Fruit fly (Drosophila melanogaster) whole organism, embryonic: ENCODE results near the gene rt.
A peak's percentile ranks its signal among the peaks of the same experiment; 100 is the strongest.

Experiments used
- ATbp ChIP-seq: fragments of 200-800 bp; sonication (Bioruptor generic); optimal IDR thresholded peaks from 2 replicates; lab custom pipeline; 2017; ENCODE audit warnings: missing biosample characterization, mild to moderate bottlenecking, missing genetic modification characterization, missing genetic modification reagents
- Atf6 ChIP-seq: fragments of 200-800 bp; sonication (Bioruptor generic); IDR thresholded peaks from 2 replicates; pipeline ENCODE4 v1.3.6; 2022; ENCODE audit warnings: missing biosample characterization, missing genetic modification characterization
- Bdp1 ChIP-seq: fragments of 200-800 bp; sonication (Bioruptor generic); optimal IDR thresholded peaks from 3 replicates; lab custom pipeline; 2016; ENCODE audit warnings: missing biosample characterization, missing genetic modification characterization
- Blimp-1 ChIP-seq: fragments of 200-800 bp; sonication (Bioruptor generic); optimal IDR thresholded peaks from 3 replicates; lab custom pipeline; 2018; ENCODE audit warnings: missing biosample characterization, missing genetic modification characterization, mild to moderate bottlenecking, moderate library complexity, missing genetic modification reagents
- CG10979 ChIP-seq: fragments of 200-800 bp; sonication (Bioruptor generic); optimal IDR thresholded peaks from 2 replicates; lab custom pipeline; 2018; ENCODE audit warnings: missing biosample characterization, mild to moderate bottlenecking, missing genetic modification characterization, moderate library complexity
- CG11398 ChIP-seq: fragments of 200-800 bp; sonication (Bioruptor generic); optimal IDR thresholded peaks from 2 replicates; lab custom pipeline; 2016; ENCODE audit warnings: missing biosample characterization, missing genetic modification characterization
- CG11504 ChIP-seq: fragments of 200-800 bp; sonication (Bioruptor generic); optimal IDR thresholded peaks from 3 replicates; lab custom pipeline; 2019; ENCODE audit warnings: missing biosample characterization, mild to moderate bottlenecking, missing genetic modification characterization, moderate library complexity
- CG11560 ChIP-seq: fragments of 200-800 bp; sonication (Bioruptor generic); IDR thresholded peaks from 3 replicates; pipeline ENCODE4 v1.3.6; 2022; ENCODE audit warnings: missing biosample characterization, missing genetic modification characterization
- CG12155 ChIP-seq: fragments of 200-800 bp; sonication (Bioruptor generic); optimal IDR thresholded peaks from 3 replicates; lab custom pipeline; 2016; ENCODE audit warnings: missing biosample characterization, missing genetic modification characterization
- CG14014 ChIP-seq: fragments of 200-800 bp; sonication (Bioruptor generic); IDR thresholded peaks from 2 replicates; pipeline ENCODE4 v1.3.6; 2022; ENCODE audit warnings: missing biosample characterization, missing genetic modification characterization
- CG17568 ChIP-seq: fragments of 200-800 bp; sonication (Bioruptor generic); optimal IDR thresholded peaks from 2 replicates; lab custom pipeline; 2018; ENCODE audit warnings: missing biosample characterization, mild to moderate bottlenecking, missing genetic modification characterization, moderate library complexity
- CG17912 ChIP-seq: fragments of 200-800 bp; sonication (Bioruptor generic); optimal IDR thresholded peaks from 2 replicates; lab custom pipeline; 2018; ENCODE audit warnings: missing biosample characterization, mild to moderate bottlenecking, missing genetic modification characterization
- CG18476 ChIP-seq: fragments of 200-800 bp; sonication (Bioruptor generic); optimal IDR thresholded peaks from 2 replicates; lab custom pipeline; 2016; ENCODE audit warnings: missing biosample characterization, mild to moderate bottlenecking, missing genetic modification characterization
- CG31441 ChIP-seq: fragments of 200-800 bp; sonication (Bioruptor generic); IDR thresholded peaks from 2 replicates; pipeline ENCODE4 v1.3.6; 2022; ENCODE audit warnings: missing biosample characterization, missing genetic modification characterization
- CG32767 ChIP-seq: fragments of 200-800 bp; sonication (Bioruptor generic); IDR thresholded peaks from 2 replicates; pipeline ENCODE4 v1.3.6; 2022; ENCODE audit warnings: missing biosample characterization, missing genetic modification characterization
- CG34224 ChIP-seq: fragments of 200-800 bp; sonication (Bioruptor generic); IDR thresholded peaks from 3 replicates; pipeline ENCODE4 v1.3.6; 2022; ENCODE audit warnings: missing biosample characterization, missing genetic modification characterization; ENCODE audit not compliant: partially characterized antibody
- CG34376 ChIP-seq: fragments of 200-800 bp; sonication (Bioruptor generic); optimal IDR thresholded peaks from 2 replicates; lab custom pipeline; 2018; ENCODE audit warnings: missing biosample characterization, mild to moderate bottlenecking, missing genetic modification characterization
- CG6175 ChIP-seq: fragments of 200-800 bp; sonication (Bioruptor generic); IDR thresholded peaks from 3 replicates; pipeline ENCODE4 v1.3.6; 2022; ENCODE audit warnings: missing biosample characterization, missing genetic modification characterization
- CG7963 ChIP-seq: fragments of 200-800 bp; sonication (Bioruptor generic); IDR thresholded peaks from 3 replicates; pipeline ENCODE4 v1.3.6; 2022; ENCODE audit warnings: missing biosample characterization, missing genetic modification characterization; ENCODE audit not compliant: partially characterized antibody
- CG8290 ChIP-seq, 3 experiments: fragments of 200-800 bp; sonication (Bioruptor generic); optimal IDR thresholded peaks; 2 replicates each; lab custom pipeline; 2016 to 2019; ENCODE audit warnings: missing biosample characterization in 3 of 3, missing genetic modification characterization in 3 of 3, mild to moderate bottlenecking in 2 of 3, moderate library complexity in 1 of 3
- D19A ChIP-seq: fragments of 200-800 bp; optimal IDR thresholded peaks from 3 replicates; lab custom pipeline; 2019; ENCODE audit warnings: missing biosample characterization, mild to moderate bottlenecking, missing genetic modification characterization, moderate library complexity
- Dek ChIP-seq: fragments of 200-800 bp; sonication (Bioruptor generic); optimal IDR thresholded peaks from 3 replicates; lab custom pipeline; 2019; ENCODE audit warnings: missing biosample characterization, mild to moderate bottlenecking, missing genetic modification characterization, moderate library complexity
- Dp ChIP-seq: fragments of 200-800 bp; sonication (Bioruptor generic); optimal IDR thresholded peaks from 2 replicates; lab custom pipeline; 2018; ENCODE audit warnings: missing biosample characterization, mild to moderate bottlenecking, missing genetic modification characterization, moderate library complexity
- E2f1 ChIP-seq: fragments of 200-800 bp; sonication (Bioruptor generic); IDR thresholded peaks from 2 replicates; pipeline ENCODE4 v1.3.6; 2022; ENCODE audit warnings: missing biosample characterization, missing genetic modification characterization
- E2f2 ChIP-seq: fragments of 200-800 bp; sonication (Bioruptor generic); IDR thresholded peaks from 2 replicates; pipeline ENCODE4 v1.3.6; 2022; ENCODE audit warnings: missing biosample characterization, missing genetic modification characterization
- Fer3 ChIP-seq: fragments of 200-800 bp; sonication (Bioruptor generic); optimal IDR thresholded peaks from 2 replicates; lab custom pipeline; 2018; ENCODE audit warnings: missing biosample characterization, mild to moderate bottlenecking, missing genetic modification characterization, moderate library complexity
- Gsc ChIP-seq: fragments of 200-800 bp; sonication (Bioruptor generic); IDR thresholded peaks from 2 replicates; pipeline ENCODE4 v1.3.6; 2022; ENCODE audit warnings: missing biosample characterization, missing genetic modification characterization
- Hr3 ChIP-seq: fragments of 200-800 bp; sonication (Bioruptor generic); optimal IDR thresholded peaks from 3 replicates; lab custom pipeline; 2016; ENCODE audit warnings: missing biosample characterization, missing genetic modification characterization
- Hr78 ChIP-seq, 2 experiments: fragments of 200-800 bp in 1 of 2; fragments of >200 bp in 1 of 2; sonication (Bioruptor generic) in 1 of 2; optimal IDR thresholded peaks; 2 replicates each; lab custom pipeline; 2017 to 2019; ENCODE audit warnings: missing biosample characterization in 2 of 2, missing genetic modification characterization in 2 of 2, mild to moderate bottlenecking in 1 of 2, moderate library complexity in 1 of 2
- Jarid2 ChIP-seq: fragments of 200-800 bp; sonication (Bioruptor generic); optimal IDR thresholded peaks from 3 replicates; lab custom pipeline; 2017; ENCODE audit warnings: mild to moderate bottlenecking, missing biosample characterization, missing genetic modification reagents, missing genetic modification characterization
- MTF-1 ChIP-seq: fragments of 200-800 bp; sonication (Bioruptor generic); optimal IDR thresholded peaks from 2 replicates; lab custom pipeline; 2018; ENCODE audit warnings: missing biosample characterization, mild to moderate bottlenecking, missing genetic modification characterization, borderline replicate concordance
- Max ChIP-seq: fragments of 200-800 bp; sonication (Bioruptor generic); optimal IDR thresholded peaks from 2 replicates; lab custom pipeline; 2016; ENCODE audit warnings: missing biosample characterization, mild to moderate bottlenecking, missing genetic modification characterization
- ara ChIP-seq: fragments of 200-800 bp; sonication (Bioruptor generic); IDR thresholded peaks from 2 replicates; pipeline ENCODE4 v1.3.6; 2022; ENCODE audit warnings: missing biosample characterization, missing genetic modification characterization
- ase ChIP-seq: fragments of 200-800 bp; sonication (Bioruptor generic); IDR thresholded peaks from 3 replicates; pipeline ENCODE4 v1.3.6; 2022; ENCODE audit warnings: missing biosample characterization, missing genetic modification characterization
- bab2 ChIP-seq: fragments of 200-800 bp; sonication (Bioruptor generic); optimal IDR thresholded peaks from 2 replicates; lab custom pipeline; 2016; ENCODE audit warnings: missing biosample characterization, missing genetic modification characterization
- bbx ChIP-seq: fragments of 200-800 bp; sonication (Bioruptor generic); IDR thresholded peaks from 2 replicates; pipeline ENCODE4 v1.3.6; 2022; ENCODE audit warnings: missing biosample characterization, missing genetic modification characterization; ENCODE audit not compliant: partially characterized antibody
- da ChIP-seq: fragments of 200-800 bp; sonication (Bioruptor generic); optimal IDR thresholded peaks from 2 replicates; lab custom pipeline; 2016; ENCODE audit warnings: missing biosample characterization, missing genetic modification characterization
- fd3F ChIP-seq: fragments of 200-800 bp; sonication (Bioruptor generic); optimal IDR thresholded peaks from 2 replicates; lab custom pipeline; 2018; ENCODE audit warnings: missing biosample characterization, mild to moderate bottlenecking, missing genetic modification characterization, moderate library complexity
- gem ChIP-seq: fragments of 200-800 bp; sonication (Bioruptor generic); optimal IDR thresholded peaks from 2 replicates; lab custom pipeline; 2019; ENCODE audit warnings: missing biosample characterization, mild to moderate bottlenecking, missing genetic modification characterization, moderate library complexity
- gro ChIP-seq: fragments of 200-800 bp; sonication (Bioruptor generic); optimal IDR thresholded peaks from 2 replicates; lab custom pipeline; 2016; ENCODE audit warnings: missing biosample characterization, missing genetic modification characterization
- klu ChIP-seq: fragments of 200-800 bp; sonication (Bioruptor generic); IDR thresholded peaks from 2 replicates; pipeline ENCODE4 v1.3.6; 2022; ENCODE audit warnings: missing biosample characterization, missing genetic modification characterization
- lilli ChIP-seq: fragments of 200-800 bp; sonication (Bioruptor generic); optimal IDR thresholded peaks from 3 replicates; lab custom pipeline; 2016; ENCODE audit warnings: missing biosample characterization, missing genetic modification characterization
- odd ChIP-seq: fragments of 200-800 bp; sonication (Bioruptor generic); optimal IDR thresholded peaks from 2 replicates; lab custom pipeline; 2017; ENCODE audit warnings: missing biosample characterization, mild to moderate bottlenecking, missing genetic modification characterization
- p53 ChIP-seq: fragments of 200-800 bp; sonication (Bioruptor generic); optimal IDR thresholded peaks from 2 replicates; lab custom pipeline; 2016; ENCODE audit warnings: missing biosample characterization, missing genetic modification characterization
- repo ChIP-seq: fragments of 200-800 bp; sonication (Bioruptor generic); optimal IDR thresholded peaks from 2 replicates; lab custom pipeline; 2016; ENCODE audit warnings: missing biosample characterization, missing genetic modification characterization
- sisA ChIP-seq: fragments of 200-800 bp; sonication (Bioruptor generic); IDR thresholded peaks from 2 replicates; pipeline ENCODE4 v1.3.6; 2022; ENCODE audit warnings: missing biosample characterization, missing genetic modification characterization
- stwl ChIP-seq: fragments of 200-800 bp; sonication (Bioruptor generic); optimal IDR thresholded peaks from 3 replicates; lab custom pipeline; 2018; ENCODE audit warnings: missing biosample characterization, mild to moderate bottlenecking, missing genetic modification characterization, moderate library complexity

rt gene

DNA sequence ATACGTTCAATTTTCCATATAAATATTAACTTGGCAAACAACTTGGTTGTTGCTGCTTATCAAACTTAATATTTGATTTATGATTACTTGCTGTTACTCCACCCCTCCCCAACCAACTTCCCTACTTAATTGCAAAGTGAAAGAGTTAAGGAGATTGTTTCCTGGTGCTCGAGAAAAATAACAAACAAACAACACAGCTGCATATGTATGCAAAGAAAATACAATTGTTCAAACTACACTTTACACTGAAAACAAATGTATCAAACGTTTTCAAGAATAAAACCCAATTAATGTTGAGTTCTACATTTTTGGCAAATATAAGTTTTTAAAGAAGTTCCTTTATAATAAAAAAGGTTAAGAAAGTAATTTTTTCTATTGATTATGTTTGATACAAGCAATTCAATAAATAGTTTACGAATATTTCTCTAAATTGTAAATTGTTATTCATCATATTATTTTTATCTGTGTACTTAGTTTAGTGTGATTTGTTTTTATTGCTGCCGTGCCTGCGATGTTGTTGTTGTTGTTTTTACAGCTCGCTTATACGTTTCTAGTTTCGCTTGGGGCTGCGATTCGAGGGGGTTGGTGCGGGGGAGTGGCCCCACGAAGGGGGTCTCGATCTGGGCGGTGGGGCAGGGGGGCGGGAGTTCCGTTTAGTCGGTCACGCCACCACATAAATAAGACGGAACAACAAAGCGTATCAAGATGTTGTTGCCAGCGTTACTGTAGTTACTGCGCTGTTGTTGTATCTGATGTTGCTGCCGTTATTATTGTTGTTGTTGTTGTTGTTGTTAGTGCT is 31.7 kb downstream of the rt start (continued):
- TF ChIP-seq CG18476 (peak; percentile 45), Max (GFP tag; lab: Kevin White, UChicago) (peak; percentile 28), CG10979 (tag; lab: Kevin White, UChicago) (peak; percentile 90), bab2 (peak; percentile 62), CG12155 (GFP tag; lab: Kevin White, UChicago) (peak; percentile 53), ara (GFP tag; lab: Robert Waterston, UW) (no peak), Fer3 (tag; lab: Kevin White, UChicago) (peak; percentile 80), odd (peak; percentile 72), CG32767 (GFP tag; lab: Robert Waterston, UW) (peak; percentile 25; the same call in 1 of the 2 replicates), CG11504 (tag; lab: Kevin White, UChicago) (peak; percentile 85), stwl (tag; lab: Kevin White, UChicago) (no peak), CG11560 (no peak), D19A (tag; lab: Kevin White, UChicago) (peak; percentile 78), Hr3 (GFP tag; lab: Kevin White, UChicago) (peak; percentile 67), lilli (GFP tag; lab: Kevin White, UChicago) (peak; percentile 44), CG34376 (GFP tag; lab: Kevin White, UChicago) (peak; percentile 34), Dp (GFP tag; lab: Kevin White, UChicago) (no peak), da (GFP tag; lab: Kevin White, UChicago) (peak; percentile 31), Bdp1 (no peak), CG34224 (GFP tag; lab: Robert Waterston, UW) (no peak), MTF-1 (no peak), CG17912 (GFP tag; lab: Kevin White, UChicago) (no peak), Atf6 (GFP tag; lab: Robert Waterston, UW) (peak; percentile 65), CG14014 (GFP tag; lab: Robert Waterston, UW) (peak; percentile 30; the same call in 1 of the 2 replicates), sisA (GFP tag; lab: Robert Waterston, UW) (peak; percentile 16; the same call in 1 of the 2 replicates), Jarid2 (GFP tag; lab: Kevin White, UChicago) (peak; percentile 34), p53 (GFP tag; lab: Kevin White, UChicago) (no peak), Blimp-1 (GFP tag; lab: Kevin White, UChicago) (peak; percentile 89), Gsc (GFP tag; lab: Robert Waterston, UW) (no peak), CG17568 (GFP tag; lab: Kevin White, UChicago) (peak; percentile 49), gro (GFP tag; lab: Kevin White, UChicago) (peak; percentile 46), E2f2 (GFP tag; lab: Robert Waterston, UW) (peak; percentile 36; the same call in 1 of the 2 replicates), E2f1 (GFP tag; lab: Robert Waterston, UW) (no peak; the same call in 1 of the 2 replicates), CG7963 (0 out of 3 replicates have a peak, but pooled peaks have one; percentile 7), gem (tag; lab: Kevin White, UChicago) (peak; percentile 91), Dek (peak; percentile 64), repo (GFP tag; lab: Kevin White, UChicago) (no peak), ATbp (GFP tag; lab: Kevin White, UChicago) (peak; percentile 38), bbx (GFP tag; lab: Robert Waterston, UW) (no peak), ase (GFP tag; lab: Robert Waterston, UW) (peak; percentile 57; the same call in 2 of the 3 replicates), CG8290 (GFP tag; optimal IDR thresholded peaks at IDR 0.05; lab: Kevin White, UChicago) (no peak), CG8290 (tag; optimal IDR thresholded peaks at IDR 0.05; lab: Kevin White, UChicago) (peak in 1 of 2 experiments; percentile 66), klu (GFP tag; lab: Robert Waterston, UW) (peak; percentile 36; the same call in 1 of the 2 replicates), CG31441 (peak; percentile 90), CG6175 (GFP tag; lab: Robert Waterston, UW) (peak; percentile 80), fd3F (peak; percentile 39), CG11398 (GFP tag; lab: Kevin White, UChicago) (peak; percentile 59), Hr78 (GFP tag; optimal IDR thresholded peaks at IDR 0.05; lab: Kevin White, UChicago) (peak in 1 of 2 experiments; percentile 34)
